Worm (Caenorhabditis elegans): ENCODE results near the gene larp-1.

DNA sequence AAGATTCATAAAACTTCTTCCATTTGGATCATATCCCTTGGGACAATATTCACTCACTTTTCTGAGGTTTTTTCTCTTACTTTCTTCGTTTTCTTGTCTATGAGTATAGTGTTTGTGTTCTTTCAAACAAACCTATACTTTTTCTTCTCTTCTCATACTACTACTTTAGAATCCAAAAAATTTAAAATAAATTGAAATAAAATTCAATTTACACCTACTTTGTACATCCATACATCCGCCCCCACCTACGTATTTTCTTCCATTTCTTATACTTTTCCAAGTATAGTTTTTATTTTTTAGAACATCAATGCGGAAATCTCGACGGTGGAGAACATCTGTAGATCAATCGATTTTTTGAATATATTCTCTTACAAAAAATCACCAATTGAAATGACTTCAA lies 52.2 kb downstream of the larp-1 start, which contains the start of gene nca-2:
- TF ChIP-seq scrt-1 (GFP tag; IDR thresholded peaks at IDR 0.05) (no peak), pes-1 (GFP tag; IDR thresholded peaks at IDR 0.05) (no peak), flt-1 (GFP tag; IDR thresholded peaks at IDR 0.05) (no peak), ama-1 (optimal IDR thresholded peaks at IDR 0.05) (no peak), tbx-11 (GFP tag; IDR thresholded peaks at IDR 0.05) (no peak), hmbx-1 (tag; optimal IDR thresholded peaks at IDR 0.05) (no peak), tbx-37 (GFP tag; conservative IDR thresholded peaks at IDR 0.05) (no peak), tra-4 (tag; optimal IDR thresholded peaks at IDR 0.05) (no peak), aly-1 (tag; optimal IDR thresholded peaks at IDR 0.05) (no peak), B0310.2 (tag; optimal IDR thresholded peaks at IDR 0.05) (no peak), hnd-1 (tag; optimal IDR thresholded peaks at IDR 0.05) (no peak), sea-1 (GFP tag; conservative IDR thresholded peaks at IDR 0.05) (no peak)
